Worm (Caenorhabditis elegans): ENCODE results near the gene memi-3.
"Not testable (repeated sequence)": the region's sequence is repeated elsewhere in the genome, so short reads cannot be mapped to it uniquely, and the experiment has no call there.

ce11 chrIV:11398267-11398825 is 4.8 kb downstream of the memi-3 start, which contains the start of gene dsl-6:
- not testable (repeated sequence) for TF ChIP-seq hlh-30 (tag; optimal IDR thresholded peaks at IDR 0.05; ENCODE audit: insufficient read depth); ama-1 (optimal IDR thresholded peaks at IDR 0.05); dve-1 (tag; optimal IDR thresholded peaks at IDR 0.05); pqm-1 (tag; optimal IDR thresholded peaks at IDR 0.05); ceh-30 (tag; optimal IDR thresholded peaks at IDR 0.05); mec-3 (tag; optimal IDR thresholded peaks at IDR 0.05; ENCODE audit: borderline replicate concordance); unc-86 (tag; optimal IDR thresholded peaks at IDR 0.05); T23F11.4 (GFP tag; optimal IDR thresholded peaks at IDR 0.05); nhr-11 (tag; optimal IDR thresholded peaks at IDR 0.05); elt-4 (tag; optimal IDR thresholded peaks at IDR 0.05); dmd-4 (tag; optimal IDR thresholded peaks at IDR 0.05; ENCODE audit: borderline replicate concordance); pha-4 (tag; optimal IDR thresholded peaks at IDR 0.05); zip-5 (tag; optimal IDR thresholded peaks at IDR 0.05); hlh-6 (tag; optimal IDR thresholded peaks at IDR 0.05)

All from whole organism, late embryonic.